Fruit fly (Drosophila melanogaster) whole organism, embryonic: Measurements from ENCODE around the gene trbl.

ENCODE experiments used
- ATbp ChIP-seq: fragments of 200-800 bp; sonication (Bioruptor generic); optimal IDR thresholded peaks from 2 replicates; lab custom pipeline; 2017; ENCODE audit warnings: missing biosample characterization, mild to moderate bottlenecking, missing genetic modification characterization, missing genetic modification reagents
- Aef1 ChIP-seq: fragments of 200-800 bp; sonication (Bioruptor generic); IDR thresholded peaks from 3 replicates; pipeline ENCODE4 v1.3.6; 2022; ENCODE audit warnings: missing biosample characterization, missing genetic modification characterization
- B-H2 ChIP-seq: fragments of 200-800 bp; sonication (Bioruptor generic); optimal IDR thresholded peaks from 2 replicates; lab custom pipeline; 2018; ENCODE audit warnings: missing biosample characterization, mild to moderate bottlenecking, missing genetic modification characterization
- BEAF-32 ChIP-seq: fragments of 200-800 bp; sonication (Bioruptor generic); optimal IDR thresholded peaks from 3 replicates; lab custom pipeline; 2017; ENCODE audit warnings: missing biosample characterization, missing genetic modification characterization, mild to moderate bottlenecking, moderate library complexity, missing genetic modification reagents
- Bdp1 ChIP-seq: fragments of 200-800 bp; sonication (Bioruptor generic); optimal IDR thresholded peaks from 3 replicates; lab custom pipeline; 2016; ENCODE audit warnings: missing biosample characterization, missing genetic modification characterization
- CG10654 ChIP-seq: fragments of 200-800 bp; sonication (Bioruptor generic); optimal IDR thresholded peaks from 2 replicates; lab custom pipeline; 2016; ENCODE audit warnings: missing biosample characterization, missing genetic modification characterization
- CG11696 ChIP-seq: fragments of 200-800 bp; sonication (Bioruptor generic); IDR thresholded peaks from 2 replicates; pipeline ENCODE4 v1.3.6; 2022; ENCODE audit warnings: missing biosample characterization, missing genetic modification characterization
- CG11723 ChIP-seq: fragments of 200-800 bp; sonication (Bioruptor generic); optimal IDR thresholded peaks from 2 replicates; lab custom pipeline; 2017; ENCODE audit warnings: missing biosample characterization, mild to moderate bottlenecking, missing genetic modification characterization
- CG13287 ChIP-seq: fragments of 200-800 bp; sonication (Bioruptor generic); IDR thresholded peaks from 2 replicates; pipeline ENCODE4 v1.3.6; 2022; ENCODE audit warnings: missing biosample characterization, missing genetic modification characterization; ENCODE audit not compliant: partially characterized antibody
- CG14710 ChIP-seq: fragments of 200-800 bp; sonication (Bioruptor generic); optimal IDR thresholded peaks from 3 replicates; lab custom pipeline; 2019; ENCODE audit warnings: missing biosample characterization, mild to moderate bottlenecking, missing genetic modification characterization, moderate library complexity
- CG1529 ChIP-seq: fragments of 200-800 bp; sonication (Bioruptor generic); optimal IDR thresholded peaks from 3 replicates; lab custom pipeline; 2018; ENCODE audit warnings: missing biosample characterization, missing genetic modification characterization
- CG16863 ChIP-seq: fragments of 200-800 bp; sonication (Bioruptor generic); optimal IDR thresholded peaks from 3 replicates; lab custom pipeline; 2016; ENCODE audit warnings: missing biosample characterization, missing genetic modification characterization
- CG17186 ChIP-seq: fragments of 200-800 bp; sonication (Bioruptor generic); optimal IDR thresholded peaks from 3 replicates; lab custom pipeline; 2017; ENCODE audit warnings: missing biosample characterization, missing genetic modification reagents, missing genetic modification characterization
- CG2116 ChIP-seq: fragments of 200-800 bp; sonication (Bioruptor generic); optimal IDR thresholded peaks from 3 replicates; lab custom pipeline; 2018; ENCODE audit warnings: missing biosample characterization, mild to moderate bottlenecking, missing genetic modification characterization
- CG30020 ChIP-seq: fragments of 200-800 bp; optimal IDR thresholded peaks from 2 replicates; lab custom pipeline; 2019; ENCODE audit warnings: missing biosample characterization, mild to moderate bottlenecking, missing genetic modification characterization, moderate library complexity
- CG6765 ChIP-seq: fragments of 200-800 bp; sonication (Bioruptor generic); optimal IDR thresholded peaks from 3 replicates; lab custom pipeline; 2017; ENCODE audit warnings: missing biosample characterization, mild to moderate bottlenecking, missing genetic modification characterization
- CG6791 ChIP-seq: fragments of 200-800 bp; sonication (Bioruptor generic); IDR thresholded peaks from 3 replicates; pipeline ENCODE4 v1.3.6; 2022; ENCODE audit warnings: missing biosample characterization, missing genetic modification characterization; ENCODE audit not compliant: partially characterized antibody
- Doc3 ChIP-seq: fragments of 200-800 bp; sonication (Bioruptor generic); IDR thresholded peaks from 3 replicates; pipeline ENCODE4 v1.3.6; 2022; ENCODE audit warnings: missing biosample characterization, missing genetic modification characterization; ENCODE audit not compliant: partially characterized antibody
- Dp ChIP-seq: fragments of 200-800 bp; sonication (Bioruptor generic); optimal IDR thresholded peaks from 2 replicates; lab custom pipeline; 2018; ENCODE audit warnings: missing biosample characterization, mild to moderate bottlenecking, missing genetic modification characterization, moderate library complexity
- Fer1 ChIP-seq: fragments of 200-800 bp; sonication (Bioruptor generic); optimal IDR thresholded peaks from 2 replicates; lab custom pipeline; 2017; ENCODE audit warnings: missing biosample characterization, mild to moderate bottlenecking, missing genetic modification characterization
- Fer3 ChIP-seq: fragments of 200-800 bp; sonication (Bioruptor generic); optimal IDR thresholded peaks from 2 replicates; lab custom pipeline; 2018; ENCODE audit warnings: missing biosample characterization, mild to moderate bottlenecking, missing genetic modification characterization, moderate library complexity
- GATAe ChIP-seq: fragments of 200-800 bp; sonication (Bioruptor generic); conservative IDR thresholded peaks from 2 replicates; pipeline ENCODE4 v1.3.6; 2022; ENCODE audit warnings: missing biosample characterization, missing genetic modification characterization
- HHEX ChIP-seq: fragments of 200-800 bp; sonication (Bioruptor generic); optimal IDR thresholded peaks from 3 replicates; lab custom pipeline; 2017; ENCODE audit warnings: missing biosample characterization, mild to moderate bottlenecking, missing genetic modification characterization, missing genetic modification reagents
- Hmx ChIP-seq: fragments of 200-800 bp; sonication (Bioruptor generic); optimal IDR thresholded peaks from 2 replicates; lab custom pipeline; 2016; ENCODE audit warnings: missing biosample characterization, missing genetic modification characterization
- Lhr ChIP-seq: fragments of 200-800 bp; sonication (Bioruptor generic); optimal IDR thresholded peaks from 3 replicates; lab custom pipeline; 2017; ENCODE audit warnings: mild to moderate bottlenecking, missing biosample characterization, missing genetic modification reagents, missing genetic modification characterization
- Optix ChIP-seq: fragments of 200-800 bp; sonication (Bioruptor generic); IDR thresholded peaks from 3 replicates; pipeline ENCODE4 v1.3.6; 2022; ENCODE audit warnings: missing biosample characterization, missing genetic modification characterization
- Sin3A ChIP-seq: fragments of >200 bp; optimal IDR thresholded peaks from 2 replicates; lab custom pipeline; 2018
- Sox102F ChIP-seq: fragments of 200-800 bp; sonication (Bioruptor generic); optimal IDR thresholded peaks from 2 replicates; lab custom pipeline; 2018; ENCODE audit warnings: missing biosample characterization, mild to moderate bottlenecking, missing genetic modification characterization, moderate library complexity
- Tbp ChIP-seq: fragments of >200 bp; optimal IDR thresholded peaks from 2 replicates; lab custom pipeline; 2018; ENCODE audit warnings: missing biosample characterization, missing genetic modification characterization
- eve ChIP-seq, 2 experiments: fragments of >200 bp; optimal IDR thresholded peaks; 2 replicates each; lab custom pipeline; 2017; ENCODE audit warnings: missing biosample characterization in 2 of 2, missing genetic modification characterization in 2 of 2
- fd102C ChIP-seq: fragments of 200-800 bp; sonication (Bioruptor generic); optimal IDR thresholded peaks from 2 replicates; lab custom pipeline; 2018; ENCODE audit warnings: missing biosample characterization, mild to moderate bottlenecking, missing genetic modification characterization, moderate library complexity
- inv ChIP-seq: fragments of 200-800 bp; sonication (Bioruptor generic); IDR thresholded peaks from 2 replicates; pipeline ENCODE4 v1.3.6; 2022; ENCODE audit warnings: missing biosample characterization, missing genetic modification characterization; ENCODE audit not compliant: partially characterized antibody
- kay ChIP-seq: fragments of 200-800 bp; sonication (Bioruptor generic); optimal IDR thresholded peaks from 2 replicates; lab custom pipeline; 2016; ENCODE audit warnings: missing biosample characterization, missing genetic modification characterization
- lab ChIP-seq: fragments of 200-800 bp; sonication (Bioruptor generic); optimal IDR thresholded peaks from 3 replicates; lab custom pipeline; 2017; ENCODE audit warnings: missing biosample characterization, missing genetic modification characterization, mild to moderate bottlenecking, moderate library complexity, missing genetic modification reagents
- nom ChIP-seq: fragments of 200-800 bp; sonication (Bioruptor generic); optimal IDR thresholded peaks from 2 replicates; lab custom pipeline; 2017; ENCODE audit warnings: missing biosample characterization, missing genetic modification characterization, mild to moderate bottlenecking, moderate library complexity, missing genetic modification reagents
- phol ChIP-seq: fragments of 200-800 bp; sonication (Bioruptor generic); optimal IDR thresholded peaks from 3 replicates; lab custom pipeline; 2018; ENCODE audit warnings: missing biosample characterization, mild to moderate bottlenecking, missing genetic modification characterization, moderate library complexity
- pzg ChIP-seq: fragments of 200-800 bp; sonication (Bioruptor generic); optimal IDR thresholded peaks from 3 replicates; lab custom pipeline; 2018; ENCODE audit warnings: missing biosample characterization, mild to moderate bottlenecking, missing genetic modification characterization, moderate library complexity
- sna ChIP-seq: fragments of 200-800 bp; sonication (Bioruptor generic); IDR thresholded peaks from 2 replicates; pipeline ENCODE4 v1.3.6; 2022; ENCODE audit warnings: missing biosample characterization, missing genetic modification characterization; ENCODE audit not compliant: partially characterized antibody
- vnd ChIP-seq: fragments of 200-800 bp; sonication (Bioruptor generic); IDR thresholded peaks from 3 replicates; pipeline ENCODE4 v1.3.6; 2022; ENCODE audit warnings: missing biosample characterization, missing genetic modification characterization; ENCODE audit not compliant: partially characterized antibody
- vvl ChIP-seq: fragments of 200-800 bp; sonication (Bioruptor generic); IDR thresholded peaks from 2 replicates; pipeline ENCODE4 v1.3.6; 2022; ENCODE audit warnings: missing biosample characterization, missing genetic modification characterization
- wdn ChIP-seq: fragments of 200-800 bp; sonication (Bioruptor generic); IDR thresholded peaks from 2 replicates; pipeline ENCODE4 v1.3.6; 2022; ENCODE audit warnings: missing biosample characterization, missing genetic modification characterization
- zfh2 ChIP-seq: fragments of 200-800 bp; sonication (Bioruptor generic); optimal IDR thresholded peaks from 2 replicates; lab custom pipeline; 2016; ENCODE audit warnings: missing biosample characterization, missing genetic modification characterization

Gene trbl

dm6 chr3L:20432297-20432696 lies 30.9 kb upstream of the trbl start, which contains the start of the genes Las and Psn (continued):
- TF ChIP-seq ATbp = no peak
- TF ChIP-seq CG11696 (GFP tag; lab: Robert Waterston, UW) = no peak
- TF ChIP-seq HHEX (GFP tag; lab: Kevin White, UChicago) = no peak
- no peak for TF ChIP-seq CG1529 (GFP tag; lab: Kevin White, UChicago)
- no peak for TF ChIP-seq lab (GFP tag; lab: Kevin White, UChicago)
- peak; percentile 27 for TF ChIP-seq zfh2 (GFP tag; lab: Kevin White, UChicago)
- no peak for TF ChIP-seq wdn
- TF ChIP-seq vnd (GFP tag; lab: Robert Waterston, UW) = peak; percentile 55; the same call in 1 of the 3 replicates
- TF ChIP-seq sna (GFP tag; lab: Robert Waterston, UW) = peak; percentile 62; the same call in 1 of the 2 replicates
- peak; percentile 13 for TF ChIP-seq nom
- no peak for TF ChIP-seq Bdp1 (GFP tag; lab: Kevin White, UChicago)
- TF ChIP-seq kay (GFP tag; lab: Kevin White, UChicago) = peak; percentile 29
- TF ChIP-seq inv (GFP tag; lab: Robert Waterston, UW) = peak; percentile 45; the same call in 1 of the 2 replicates
- TF ChIP-seq vvl (GFP tag; lab: Robert Waterston, UW) = peak; percentile 32; the same call in 1 of the 2 replicates
- TF ChIP-seq CG17186 (GFP tag; lab: Kevin White, UChicago) = peak; percentile 62
- TF ChIP-seq CG13287 (GFP tag; lab: Robert Waterston, UW) = peak; percentile 82
- TF ChIP-seq CG16863 (GFP tag; lab: Kevin White, UChicago) = no peak
- TF ChIP-seq Lhr (GFP tag; lab: Kevin White, UChicago) = peak; percentile 9
- TF ChIP-seq GATAe = no peak
- peak; percentile 73 for TF ChIP-seq Sin3A (lab: Kevin White, UChicago)
- no peak for TF ChIP-seq Fer3
- TF ChIP-seq eve (GFP tag; optimal IDR thresholded peaks at IDR 0.05; lab: Kevin White, UChicago) = no peak
- TF ChIP-seq CG30020 (tag; lab: Kevin White, UChicago) = peak; percentile 58
- peak; percentile 69 for TF ChIP-seq CG2116 (GFP tag; lab: Kevin White, UChicago)
- peak; percentile 69 for TF ChIP-seq Doc3 (GFP tag; lab: Robert Waterston, UW)
- TF ChIP-seq fd102C (GFP tag; lab: Kevin White, UChicago) = no peak
- TF ChIP-seq Sox102F (GFP tag; lab: Kevin White, UChicago) = no peak
- peak; percentile 3 for TF ChIP-seq Hmx (GFP tag; lab: Kevin White, UChicago)
- peak; percentile 7 for TF ChIP-seq B-H2 (GFP tag; lab: Kevin White, UChicago)
- no peak for TF ChIP-seq Tbp (GFP tag; lab: Kevin White, UChicago)
- no peak for TF ChIP-seq CG10654 (GFP tag; lab: Kevin White, UChicago)
- TF ChIP-seq Fer1 = peak; percentile 3
- no peak for TF ChIP-seq Aef1 (GFP tag; lab: Robert Waterston, UW)
- TF ChIP-seq CG6765 (GFP tag; lab: Kevin White, UChicago) = no peak
- TF ChIP-seq Dp (GFP tag; lab: Kevin White, UChicago) = peak; percentile 61
- TF ChIP-seq Optix = no peak
- TF ChIP-seq BEAF-32 = peak; percentile 76
- TF ChIP-seq CG11723 = no peak
- peak; percentile 68 for TF ChIP-seq pzg
- TF ChIP-seq CG14710 (tag; lab: Kevin White, UChicago) = peak; percentile 70
- TF ChIP-seq phol (tag; lab: Kevin White, UChicago) = peak; percentile 36
- 0 out of 3 replicates have a peak, but pooled peaks have one; percentile 45 for TF ChIP-seq CG6791 (GFP tag; lab: Robert Waterston, UW)
